Worm (Caenorhabditis elegans): ENCODE data around the gene hsp-1.

hsp-1 gene

ce11 chrIV:17281060-17282021, 2.6 kb downstream of the hsp-1 start (continued):
- peak; percentile 29 to 46 for TF ChIP-seq let-607 (tag; optimal IDR thresholded peaks at IDR 0.05)
- TF ChIP-seq ekl-4 (GFP tag; IDR thresholded peaks at IDR 0.05) = peak; percentile 89
- TF ChIP-seq ceh-91 (GFP tag; IDR thresholded peaks at IDR 0.05) = no peak; the same call in 1 of the 2 replicates
- no peak for TF ChIP-seq nhr-120 (GFP tag; IDR thresholded peaks at IDR 0.05)
- peak; percentile 79 for TF ChIP-seq F23B12.7 (tag; optimal IDR thresholded peaks at IDR 0.05; ENCODE audit: insufficient read depth)
- TF ChIP-seq B0019.2 (GFP tag; conservative IDR thresholded peaks at IDR 0.05) = peak; percentile 27; the same call in 1 of the 2 replicates
- no peak for TF ChIP-seq pha-4 (tag; optimal IDR thresholded peaks at IDR 0.05)
- no peak for TF ChIP-seq nfya-1 (tag; optimal IDR thresholded peaks at IDR 0.05; ENCODE audit: borderline replicate concordance, insufficient read depth)
- TF ChIP-seq ama-1 (optimal IDR thresholded peaks at IDR 0.05) = peak; percentile 99
- peak; percentile 89 to 95 for TF ChIP-seq ama-1 (GFP tag; optimal IDR thresholded peaks at IDR 0.05)
- TF ChIP-seq nfyb-1 (GFP tag; IDR thresholded peaks at IDR 0.05) = peak; percentile 89
- peak; percentile 33; the same call in 1 of the 2 replicates for TF ChIP-seq C17E4.6 (GFP tag; IDR thresholded peaks at IDR 0.05)
- TF ChIP-seq mcd-1 (GFP tag; IDR thresholded peaks at IDR 0.05) = peak; percentile 63
- peak; percentile 58 for TF ChIP-seq die-1 (tag; optimal IDR thresholded peaks at IDR 0.05)
- TF ChIP-seq akir-1 (GFP tag; optimal IDR thresholded peaks at IDR 0.05) = no peak
- peak; percentile 58 for TF ChIP-seq unc-130 (GFP tag; optimal IDR thresholded peaks at IDR 0.05)
- peak; percentile 80 for TF ChIP-seq ztf-22 (GFP tag; optimal IDR thresholded peaks at IDR 0.05)
- no peak for TF ChIP-seq rpc-1 (optimal IDR thresholded peaks at IDR 0.05)
- TF ChIP-seq rpc-1 (tag; optimal IDR thresholded peaks at IDR 0.05) = no peak
- TF ChIP-seq F55B11.4 (tag; optimal IDR thresholded peaks at IDR 0.05; ENCODE audit: borderline replicate concordance, insufficient read depth) = no peak
- peak; percentile 90 for TF ChIP-seq lin-26 (GFP tag; IDR thresholded peaks at IDR 0.05)
- TF ChIP-seq ceh-100 (GFP tag; IDR thresholded peaks at IDR 0.05) = peak; percentile 79; the same call in 1 of the 2 replicates
- TF ChIP-seq egrh-3 (GFP tag; IDR thresholded peaks at IDR 0.05) = peak; percentile 88
- TF ChIP-seq hlh-12 (tag; optimal IDR thresholded peaks at IDR 0.05) = peak; percentile 9
- TF ChIP-seq B0035.1 (tag; optimal IDR thresholded peaks at IDR 0.05) = peak; percentile 79
- peak; percentile 82 for TF ChIP-seq dox-1 (GFP tag; IDR thresholded peaks at IDR 0.05)
- no peak for TF ChIP-seq lag-1 (GFP tag; IDR thresholded peaks at IDR 0.05)
- TF ChIP-seq rec-8 (tag; optimal IDR thresholded peaks at IDR 0.05) = no peak
- TF ChIP-seq Y53G8AR.9 (GFP tag; conservative IDR thresholded peaks at IDR 0.05) = peak; percentile 97
- peak; percentile 90; the same call in 1 of the 2 replicates for TF ChIP-seq bed-1 (GFP tag; IDR thresholded peaks at IDR 0.05)
- TF ChIP-seq lin-54 (GFP tag; optimal IDR thresholded peaks at IDR 0.05) = peak; percentile 88
- no peak for TF ChIP-seq ztf-25 (GFP tag; IDR thresholded peaks at IDR 0.05)
- no peak for TF ChIP-seq cebp-2 (GFP tag; IDR thresholded peaks at IDR 0.05)
- TF ChIP-seq snpc-1.1 (tag; optimal IDR thresholded peaks at IDR 0.05; ENCODE audit: insufficient read depth) = peak; percentile 72
- no peak for TF ChIP-seq lsy-27 (tag; optimal IDR thresholded peaks at IDR 0.05; ENCODE audit: borderline replicate concordance, insufficient read depth)
- no peak for TF ChIP-seq mxl-1 (tag; optimal IDR thresholded peaks at IDR 0.05)
- TF ChIP-seq sptf-2 (GFP tag; optimal IDR thresholded peaks at IDR 0.05) = no peak
- TF ChIP-seq ZK185.1 (tag; optimal IDR thresholded peaks at IDR 0.05; ENCODE audit: poor library complexity, severe bottlenecking) = peak; percentile 67
- TF ChIP-seq tbx-9 (tag; optimal IDR thresholded peaks at IDR 0.05; ENCODE audit: borderline replicate concordance) = peak; percentile 83
- TF ChIP-seq ceh-27 (GFP tag; optimal IDR thresholded peaks at IDR 0.05) = peak; percentile 62
- no peak for TF ChIP-seq unc-62 (GFP tag; optimal IDR thresholded peaks at IDR 0.05)
- no peak for TF ChIP-seq aptf-2 (GFP tag; conservative IDR thresholded peaks at IDR 0.05)
- TF ChIP-seq sdz-38 (tag; optimal IDR thresholded peaks at IDR 0.05) = no peak
- TF ChIP-seq K12H6.12 (tag; optimal IDR thresholded peaks at IDR 0.05) = peak; percentile 75
- peak; percentile 75 for TF ChIP-seq ztf-18 (tag; optimal IDR thresholded peaks at IDR 0.05)

Data from whole organism, young adult.